Worm (Caenorhabditis elegans) whole organism, L1 larva: ENCODE results near the gene ssu-2.

Experiments used
- C34B4.2 ChIP-seq: sonication (generic microtip); optimal IDR thresholded peaks from 2 replicates; lab custom pipeline; 2017; ENCODE audit warnings: mild to moderate bottlenecking, missing genetic modification characterization, missing compliant biosample characterization
- F16B12.6 ChIP-seq: fragments of 150-350 bp; optimal IDR thresholded peaks from 2 replicates; lab custom pipeline; 2014; ENCODE audit warnings: missing biosample characterization, missing genetic modification characterization
- aha-1 ChIP-seq: fragments of 150-350 bp; optimal IDR thresholded peaks from 2 replicates; lab custom pipeline; 2014; ENCODE audit warnings: missing biosample characterization, missing genetic modification characterization
- aly-2 ChIP-seq: fragments of 150-350 bp; optimal IDR thresholded peaks from 2 replicates; lab custom pipeline; 2014; ENCODE audit warnings: missing biosample characterization, missing genetic modification characterization
- ceh-63 ChIP-seq: fragments of 200-800 bp; sonication (Bioruptor generic); optimal IDR thresholded peaks from 2 replicates; lab custom pipeline; 2018; ENCODE audit warnings: mild to moderate bottlenecking, missing genetic modification characterization, missing compliant biosample characterization
- ceh-90 ChIP-seq: sonication (generic microtip); optimal IDR thresholded peaks from 2 replicates; lab custom pipeline; 2016; ENCODE audit warnings: missing genetic modification characterization, missing compliant biosample characterization
- efl-1 ChIP-seq, 4 experiments: fragments of 150-350 bp; optimal IDR thresholded peaks in 3 of 4; peaks in 1 of 4; 1 replicate in 1 of 4; 2 replicates in 3 of 4; lab custom pipeline; 2014; ENCODE audit warnings: missing biosample characterization in 2 of 4, missing genetic modification characterization in 2 of 4, missing genetic modification reagents in 2 of 4
- egl-27 ChIP-seq, 2 experiments: fragments of 150-350 bp in 1 of 2; sonication (generic microtip); optimal IDR thresholded peaks; 3 replicates each; lab custom pipeline; 2017 to 2018; ENCODE audit warnings: missing biosample characterization in 2 of 2, missing genetic modification characterization in 2 of 2, missing genetic modification reagents in 2 of 2
- elt-2 ChIP-seq: sonication (generic microtip); optimal IDR thresholded peaks from 2 replicates; lab custom pipeline; 2016; ENCODE audit warnings: missing genetic modification characterization, mild to moderate bottlenecking, inconsistent platforms, missing compliant biosample characterization, missing genetic modification reagents
- ets-5 ChIP-seq: fragments of 200-800 bp; sonication (Bioruptor generic); IDR thresholded peaks from 2 replicates; pipeline ENCODE4 v1.3.6; 2022; ENCODE audit warnings: missing genetic modification characterization, missing compliant biosample characterization
- fkh-4 ChIP-seq: sonication (generic microtip); optimal IDR thresholded peaks from 2 replicates; lab custom pipeline; 2016; ENCODE audit warnings: missing compliant biosample characterization, missing genetic modification characterization, borderline replicate concordance
- fkh-8 ChIP-seq: sonication (generic microtip); optimal IDR thresholded peaks from 2 replicates; lab custom pipeline; 2016; ENCODE audit warnings: mild to moderate bottlenecking, missing genetic modification characterization, missing compliant biosample characterization
- grh-1 ChIP-seq: fragments of 200-800 bp; sonication (Bioruptor generic); IDR thresholded peaks from 2 replicates; pipeline ENCODE4 v1.3.6; 2022; ENCODE audit warnings: missing genetic modification reagents, missing genetic modification characterization, missing compliant biosample characterization
- hlh-17 ChIP-seq: fragments of 200-800 bp; sonication (Bioruptor generic); optimal IDR thresholded peaks from 2 replicates; lab custom pipeline; 2018; ENCODE audit warnings: missing genetic modification characterization, mild to moderate bottlenecking, missing compliant biosample characterization, moderate library complexity, borderline replicate concordance
- hlh-4 ChIP-seq: sonication (generic microtip); optimal IDR thresholded peaks from 2 replicates; lab custom pipeline; 2016; ENCODE audit warnings: mild to moderate bottlenecking, missing genetic modification characterization, missing compliant biosample characterization
- irx-1 ChIP-seq: sonication (generic microtip); optimal IDR thresholded peaks from 2 replicates; lab custom pipeline; 2016; ENCODE audit warnings: missing genetic modification characterization, missing compliant biosample characterization
- isw-1 ChIP-seq: fragments of 200-800 bp; sonication (Bioruptor generic); IDR thresholded peaks from 2 replicates; pipeline ENCODE4 v1.3.6; 2022; ENCODE audit warnings: missing genetic modification characterization, missing compliant biosample characterization
- jun-1 ChIP-seq: fragments of 150-350 bp; optimal IDR thresholded peaks from 2 replicates; lab custom pipeline; 2014; ENCODE audit warnings: missing biosample characterization, missing genetic modification reagents, missing genetic modification characterization
- lin-13 ChIP-seq: fragments of 150-350 bp; optimal IDR thresholded peaks from 2 replicates; lab custom pipeline; 2014; ENCODE audit warnings: missing biosample characterization, missing genetic modification reagents, missing genetic modification characterization
- lin-14 ChIP-seq: fragments of 200-800 bp; sonication (Bioruptor generic); optimal IDR thresholded peaks from 2 replicates; lab custom pipeline; 2018; ENCODE audit warnings: mild to moderate bottlenecking, missing genetic modification characterization, moderate library complexity, missing compliant biosample characterization
- lin-35 ChIP-seq, 2 experiments: fragments of 150-350 bp; optimal IDR thresholded peaks; 2 replicates each; lab custom pipeline; 2014; ENCODE audit warnings: missing biosample characterization in 2 of 2, missing genetic modification characterization in 2 of 2, missing genetic modification reagents in 2 of 2
- mdl-1 ChIP-seq, 2 experiments: fragments of 150-350 bp; optimal IDR thresholded peaks; 2 replicates each; lab custom pipeline; 2014 to 2017; ENCODE audit warnings: missing biosample characterization in 2 of 2, missing genetic modification characterization in 2 of 2, inconsistent platforms in 1 of 2
- mef-2 ChIP-seq: fragments of 150-350 bp; optimal IDR thresholded peaks from 2 replicates; lab custom pipeline; 2014; ENCODE audit warnings: missing biosample characterization, missing genetic modification characterization
- mep-1 ChIP-seq: fragments of 150-350 bp; optimal IDR thresholded peaks from 2 replicates; lab custom pipeline; 2014; ENCODE audit warnings: missing biosample characterization, missing genetic modification characterization
- nhr-12 ChIP-seq: sonication (generic microtip); optimal IDR thresholded peaks from 2 replicates; lab custom pipeline; 2017; ENCODE audit warnings: missing biosample characterization, missing genetic modification characterization
- nhr-237 ChIP-seq: fragments of 150-350 bp; optimal IDR thresholded peaks from 2 replicates; lab custom pipeline; 2014; ENCODE audit warnings: missing biosample characterization, missing genetic modification characterization
- nhr-28 ChIP-seq: fragments of 150-350 bp; optimal IDR thresholded peaks from 2 replicates; lab custom pipeline; 2014; ENCODE audit warnings: missing biosample characterization, missing genetic modification characterization
- nhr-47 ChIP-seq: sonication (generic microtip); optimal IDR thresholded peaks from 2 replicates; lab custom pipeline; 2016; ENCODE audit warnings: mild to moderate bottlenecking, missing genetic modification characterization, moderate library complexity, missing compliant biosample characterization
- nhr-71 ChIP-seq: sonication (generic microtip); optimal IDR thresholded peaks from 2 replicates; lab custom pipeline; 2016; ENCODE audit warnings: mild to moderate bottlenecking, missing genetic modification characterization, moderate library complexity, missing compliant biosample characterization
- nhr-76 ChIP-seq: sonication (generic microtip); optimal IDR thresholded peaks from 2 replicates; lab custom pipeline; 2017; ENCODE audit warnings: missing biosample characterization, missing genetic modification characterization
- nhr-77 ChIP-seq: fragments of 150-350 bp; optimal IDR thresholded peaks from 2 replicates; lab custom pipeline; 2014; ENCODE audit warnings: missing biosample characterization, missing genetic modification characterization
- nhr-84 ChIP-seq: sonication (generic microtip); optimal IDR thresholded peaks from 2 replicates; lab custom pipeline; 2017; ENCODE audit warnings: missing biosample characterization, missing genetic modification characterization
- nhr-90 ChIP-seq: sonication (generic microtip); optimal IDR thresholded peaks from 2 replicates; lab custom pipeline; 2016; ENCODE audit warnings: mild to moderate bottlenecking, missing genetic modification characterization, missing compliant biosample characterization; ENCODE audit not compliant: poor library complexity
- pag-3 ChIP-seq: sonication (generic microtip); optimal IDR thresholded peaks from 2 replicates; lab custom pipeline; 2017; ENCODE audit warnings: missing genetic modification characterization, mild to moderate bottlenecking, missing compliant biosample characterization, antibody characterized with exemption, borderline replicate concordance; ENCODE audit not compliant: insufficient read depth
- pax-3 ChIP-seq: fragments of 200-800 bp; sonication (Bioruptor generic); optimal IDR thresholded peaks from 2 replicates; lab custom pipeline; 2018; ENCODE audit warnings: mild to moderate bottlenecking, missing genetic modification characterization, moderate library complexity, missing compliant biosample characterization
- pqm-1 ChIP-seq: sonication (generic microtip); optimal IDR thresholded peaks from 3 replicates; lab custom pipeline; 2017; ENCODE audit warnings: missing biosample characterization, missing genetic modification characterization
- snu-23 ChIP-seq: sonication (generic microtip); optimal IDR thresholded peaks from 2 replicates; lab custom pipeline; 2016; ENCODE audit warnings: missing genetic modification characterization, missing compliant biosample characterization
- sox-4 ChIP-seq: sonication (generic microtip); optimal IDR thresholded peaks from 2 replicates; lab custom pipeline; 2016; ENCODE audit warnings: missing genetic modification characterization, missing compliant biosample characterization
- sptf-1 ChIP-seq: fragments of 150-350 bp; optimal IDR thresholded peaks from 2 replicates; lab custom pipeline; 2014; ENCODE audit warnings: missing biosample characterization, missing genetic modification characterization
- sup-37 ChIP-seq: fragments of 200-800 bp; sonication (Bioruptor generic); optimal IDR thresholded peaks from 2 replicates; lab custom pipeline; 2018; ENCODE audit warnings: mild to moderate bottlenecking, missing genetic modification characterization, missing compliant biosample characterization
- unc-130 ChIP-seq: fragments of 150-350 bp; optimal IDR thresholded peaks from 2 replicates; lab custom pipeline; 2017; ENCODE audit warnings: missing biosample characterization, missing genetic modification characterization, inconsistent platforms
- unc-30 ChIP-seq: sonication (generic microtip); optimal IDR thresholded peaks from 2 replicates; lab custom pipeline; 2017; ENCODE audit warnings: missing biosample characterization, missing genetic modification characterization
- unc-86 ChIP-seq: sonication (generic microtip); optimal IDR thresholded peaks from 2 replicates; lab custom pipeline; 2016; ENCODE audit warnings: missing genetic modification characterization, missing compliant biosample characterization
- ztf-11 ChIP-seq, 2 experiments: sonication (generic microtip); optimal IDR thresholded peaks; 2 replicates each; lab custom pipeline; 2016 to 2017; ENCODE audit warnings: missing genetic modification characterization in 2 of 2, missing biosample characterization in 1 of 2, missing compliant biosample characterization in 1 of 2
- ztf-4 ChIP-seq: fragments of 150-350 bp; optimal IDR thresholded peaks from 2 replicates; lab custom pipeline; 2014; ENCODE audit warnings: missing biosample characterization, missing genetic modification characterization

Gene ssu-2

DNA sequence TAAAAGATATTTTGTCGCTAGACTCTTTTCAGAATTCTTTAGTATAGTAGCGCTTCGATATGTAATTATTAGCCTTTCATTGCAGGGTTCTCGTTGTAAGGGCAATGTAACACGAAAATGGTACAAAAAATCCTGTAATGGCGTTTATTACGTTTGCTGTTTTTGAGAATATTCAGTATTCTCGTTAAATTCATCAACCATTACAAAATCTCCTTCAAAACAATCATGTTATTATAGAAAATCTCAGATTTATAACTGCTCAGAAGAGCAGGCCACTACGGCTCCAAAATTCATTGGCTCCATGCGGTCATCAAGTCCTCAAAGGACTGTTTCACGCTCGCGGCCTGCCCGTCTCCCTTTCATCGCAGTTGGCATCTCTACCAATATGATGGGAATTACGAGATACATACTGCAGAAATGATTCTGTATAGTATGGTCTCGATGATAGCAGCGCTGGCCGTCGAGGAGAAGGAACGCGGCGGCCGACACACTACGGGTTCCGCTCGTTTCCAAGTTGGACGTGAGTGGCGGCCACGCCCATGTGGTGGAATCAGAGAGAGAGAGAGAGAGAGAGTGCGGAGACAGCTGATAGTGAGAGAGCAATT, 34.3 kb upstream of the ssu-2 start (continued):
- TF ChIP-seq unc-130 (tag; lab: Kevin White, UChicago) (no peak), fkh-8 (tag; lab: Kevin White, UChicago) (peak; percentile 5), sup-37 (peak; percentile 72), nhr-90 (tag; lab: Kevin White, UChicago) (peak; percentile 96), grh-1 (GFP tag; lab: Robert Waterston, UW) (peak; percentile 84), mep-1 (tag; lab: Kevin White, UChicago) (peak; percentile 41), F16B12.6 (no peak), fkh-4 (peak; percentile 15), hlh-4 (tag; lab: Kevin White, UChicago) (no peak), ceh-63 (no peak), irx-1 (tag; lab: Kevin White, UChicago) (peak; percentile 67), lin-35 (GFP tag; optimal IDR thresholded peaks at IDR 0.05; lab: Kevin White, UChicago) (peak; percentile 35 to 73), pax-3 (peak; percentile 56), sptf-1 (tag; lab: Kevin White, UChicago) (no peak), aly-2 (tag; lab: Kevin White, UChicago) (no peak), unc-30 (no peak), nhr-237 (tag; lab: Kevin White, UChicago) (no peak), mef-2 (tag; lab: Kevin White, UChicago) (no peak), egl-27 (tag; optimal IDR thresholded peaks at IDR 0.05; lab: Kevin White, UChicago) (no peak), isw-1 (peak; percentile 36; the same call in 1 of the 2 replicates), efl-1 (optimal IDR thresholded peaks at IDR 0.05; lab: Kevin White, UChicago) (peak; percentile 39 to 63), efl-1 (GFP tag; optimal IDR thresholded peaks at IDR 0.05 in 1 of 2; lab: Kevin White, UChicago) (peak; percentile 36 to 93), C34B4.2 (tag; lab: Kevin White, UChicago) (peak; percentile 26), hlh-17 (GFP tag; lab: Kevin White, UChicago) (no peak), sox-4 (tag; lab: Kevin White, UChicago) (peak; percentile 18), ztf-4 (tag; lab: Kevin White, UChicago) (no peak), nhr-12 (no peak), ets-5 (no peak), jun-1 (tag; lab: Kevin White, UChicago) (peak; percentile 34), aha-1 (tag; lab: Kevin White, UChicago) (no peak), ztf-11 (tag; optimal IDR thresholded peaks at IDR 0.05; lab: Kevin White, UChicago) (peak in 1 of 2 experiments; percentile 25), lin-13 (GFP tag; lab: Kevin White, UChicago) (peak; percentile 54), nhr-71 (tag; lab: Kevin White, UChicago) (peak; percentile 93)
- TF ChIP-seq, all 84 proteins: peak for 47

- TF ChIP-seq fkh-8 (tag; lab: Kevin White, UChicago) = no peak
Observed at ce11 chrIV:14334359-14334758, 26.7 kb upstream of the ssu-2 start, which contains the start of gene Y67A10A.3. TSS of gene Y67A10A.3 (minus strand) at chrIV:14334459.

DNA sequence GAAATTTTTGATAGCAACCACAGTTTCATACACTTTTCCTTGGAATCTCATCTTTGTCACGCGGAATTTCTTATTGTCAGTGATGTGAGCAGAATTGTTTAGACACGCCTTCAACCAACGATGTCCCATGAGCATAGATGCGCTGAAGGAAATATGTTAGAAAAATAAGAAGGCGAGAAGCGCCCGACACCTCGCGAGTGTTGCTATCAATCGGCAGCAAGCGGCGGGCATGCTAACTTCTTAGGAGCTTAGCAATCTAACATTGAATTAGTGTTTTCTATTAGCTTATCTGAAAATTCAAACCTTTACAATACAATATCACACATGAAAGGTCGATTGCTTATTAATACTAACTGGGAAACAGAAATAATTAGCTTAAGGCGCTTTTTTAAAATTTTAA, 25.3 kb upstream of the ssu-2 start:
- TF ChIP-seq pag-3 (tag; lab: Kevin White, UChicago) (no peak), pqm-1 (tag; lab: Kevin White, UChicago) (no peak), elt-2 (tag; lab: Kevin White, UChicago) (no peak), unc-86 (tag; lab: Kevin White, UChicago) (no peak)

ce11 chrIV:14337757-14338156, 23.3 kb upstream of the ssu-2 start, which contains the start of gene Y67A10A.2:
TSS of gene Y67A10A.2 (plus strand) at chrIV:14338057.
- TF ChIP-seq unc-30 = no peak
- TF ChIP-seq mdl-1 (tag; optimal IDR thresholded peaks at IDR 0.05; lab: Kevin White, UChicago) = no peak
- TF ChIP-seq nhr-237 (tag; lab: Kevin White, UChicago) = no peak
- TF ChIP-seq nhr-76 (tag; lab: Kevin White, UChicago) = no peak
- no peak for TF ChIP-seq nhr-47
- TF ChIP-seq nhr-77 = no peak
- TF ChIP-seq lin-14 (GFP tag; lab: Kevin White, UChicago) = no peak
- no peak for TF ChIP-seq snu-23 (GFP tag; lab: Kevin White, UChicago)
- TF ChIP-seq sptf-1 (tag; lab: Kevin White, UChicago) = no peak
- TF ChIP-seq nhr-84 = no peak
- no peak for TF ChIP-seq nhr-28 (tag; lab: Kevin White, UChicago)
- TF ChIP-seq mef-2 (tag; lab: Kevin White, UChicago) = no peak
- TF ChIP-seq ceh-90 (tag; lab: Kevin White, UChicago) = no peak
